Worm (Caenorhabditis elegans): ENCODE results near the gene R13A1.3.

DNA sequence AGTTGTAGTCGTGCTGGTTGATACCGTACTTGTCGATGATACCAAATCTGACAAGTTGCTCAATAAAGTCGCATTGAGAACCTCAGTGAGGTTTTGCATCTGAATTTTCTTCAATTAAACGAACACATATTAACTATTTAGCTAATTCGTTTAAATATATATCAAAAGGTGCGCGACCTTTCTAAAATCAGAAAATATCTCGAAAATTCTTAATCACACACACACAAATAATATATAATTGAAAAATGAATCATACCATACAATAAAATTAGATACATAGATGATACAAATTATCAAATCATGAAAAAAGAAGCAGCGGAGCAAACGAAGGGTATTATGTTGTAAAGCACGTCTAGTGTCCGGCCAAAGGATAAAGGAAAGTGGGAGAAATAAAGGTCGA is 24.4 kb downstream of the R13A1.3 start, which contains the start of gene D2024.5:
- no peak for TF ChIP-seq ama-1 (optimal IDR thresholded peaks at IDR 0.05)
- no peak for TF ChIP-seq ceh-36 (tag; optimal IDR thresholded peaks at IDR 0.05)
- TF ChIP-seq hmbx-1 (tag; optimal IDR thresholded peaks at IDR 0.05) = no peak
- no peak for TF ChIP-seq ceh-13 (GFP tag; optimal IDR thresholded peaks at IDR 0.05)
- TF ChIP-seq tbx-11 (GFP tag; IDR thresholded peaks at IDR 0.05) = no peak
- TF ChIP-seq B0310.2 (tag; optimal IDR thresholded peaks at IDR 0.05) = no peak
- no peak for TF ChIP-seq flt-1 (GFP tag; IDR thresholded peaks at IDR 0.05)
